Worm (Caenorhabditis elegans) whole organism, L4/young adult: ENCODE data around the gene pgam-5.

ENCODE experiments used
- dao-5 ChIP-seq: sonication (generic microtip); optimal IDR thresholded peaks from 2 replicates; lab custom pipeline; 2016; ENCODE audit warnings: missing genotype, missing genetic modification characterization, moderate library complexity, missing compliant biosample characterization
- him-1 ChIP-seq: sonication (generic microtip); optimal IDR thresholded peaks from 2 replicates; lab custom pipeline; 2016; ENCODE audit warnings: missing genotype, missing genetic modification reagents, missing genetic modification characterization, missing compliant biosample characterization

DNA sequence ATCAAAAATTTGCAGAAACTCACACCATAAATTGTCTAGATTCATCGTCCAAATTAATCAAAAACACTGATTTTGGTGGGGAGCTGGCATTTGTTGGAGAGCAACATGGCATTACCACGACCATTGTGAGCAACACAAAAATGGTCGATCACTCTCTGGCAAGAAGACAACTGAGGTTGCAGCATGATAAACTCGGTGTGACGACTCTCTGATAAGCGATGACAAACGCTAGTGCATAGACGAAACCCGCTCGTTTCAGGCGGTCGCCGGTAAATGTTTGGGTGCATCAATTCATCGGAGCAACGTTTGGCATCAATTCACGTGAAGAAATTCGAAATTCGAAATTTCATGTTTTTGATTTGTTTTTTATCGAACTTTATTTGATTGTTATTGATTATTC, 40.5 kb upstream of the pgam-5 start:
- TF ChIP-seq dao-5 (tag; lab: Kevin White, UChicago), result no peak
- TF ChIP-seq him-1, result no peak
